Fruit fly (Drosophila melanogaster) whole organism, embryonic: Measurements from ENCODE around the gene cup.

Experiments
- Abd-B ChIP-seq: fragments of 200-800 bp; sonication (Bioruptor generic); optimal IDR thresholded peaks from 2 replicates; lab custom pipeline; 2018; ENCODE audit warnings: missing biosample characterization, mild to moderate bottlenecking, missing genetic modification characterization, moderate library complexity
- Aef1 ChIP-seq: fragments of 200-800 bp; sonication (Bioruptor generic); IDR thresholded peaks from 3 replicates; pipeline ENCODE4 v1.3.6; 2022; ENCODE audit warnings: missing biosample characterization, missing genetic modification characterization
- B-H1 ChIP-seq: fragments of 200-800 bp; sonication (Bioruptor generic); IDR thresholded peaks from 3 replicates; pipeline ENCODE4 v1.3.6; 2022; ENCODE audit warnings: missing biosample characterization, missing genetic modification characterization
- Bgb ChIP-seq: fragments of 200-800 bp; sonication (Bioruptor generic); IDR thresholded peaks from 2 replicates; pipeline ENCODE4 v1.3.6; 2022; ENCODE audit warnings: missing biosample characterization, missing genetic modification characterization; ENCODE audit not compliant: partially characterized antibody
- CG10979 ChIP-seq: fragments of 200-800 bp; sonication (Bioruptor generic); optimal IDR thresholded peaks from 2 replicates; lab custom pipeline; 2018; ENCODE audit warnings: missing biosample characterization, mild to moderate bottlenecking, missing genetic modification characterization, moderate library complexity
- CG15514 ChIP-seq: fragments of 200-800 bp; sonication (Bioruptor generic); optimal IDR thresholded peaks from 3 replicates; lab custom pipeline; 2017; ENCODE audit warnings: missing biosample characterization, missing genetic modification characterization, mild to moderate bottlenecking, moderate library complexity, missing genetic modification reagents
- CG18262 ChIP-seq: fragments of 200-800 bp; optimal IDR thresholded peaks from 3 replicates; lab custom pipeline; 2019; ENCODE audit warnings: missing biosample characterization, mild to moderate bottlenecking, missing genetic modification characterization, moderate library complexity
- CG18476 ChIP-seq: fragments of 200-800 bp; sonication (Bioruptor generic); optimal IDR thresholded peaks from 2 replicates; lab custom pipeline; 2016; ENCODE audit warnings: missing biosample characterization, mild to moderate bottlenecking, missing genetic modification characterization
- CG30020 ChIP-seq: fragments of 200-800 bp; optimal IDR thresholded peaks from 2 replicates; lab custom pipeline; 2019; ENCODE audit warnings: missing biosample characterization, mild to moderate bottlenecking, missing genetic modification characterization, moderate library complexity
- CG3065 ChIP-seq: fragments of 200-800 bp; sonication (Bioruptor generic); optimal IDR thresholded peaks from 2 replicates; lab custom pipeline; 2016; ENCODE audit warnings: missing biosample characterization, missing genetic modification characterization
- CG31388 ChIP-seq: fragments of 200-800 bp; sonication (Bioruptor generic); optimal IDR thresholded peaks from 2 replicates; lab custom pipeline; 2016; ENCODE audit warnings: missing biosample characterization, missing genetic modification characterization
- CG43689 ChIP-seq: fragments of 200-800 bp; sonication (Bioruptor generic); IDR thresholded peaks from 2 replicates; pipeline ENCODE4 v1.3.6; 2022; ENCODE audit warnings: missing biosample characterization, missing genetic modification characterization
- CG5953 ChIP-seq: fragments of 200-800 bp; sonication (Bioruptor generic); IDR thresholded peaks from 2 replicates; pipeline ENCODE4 v1.3.6; 2022; ENCODE audit warnings: missing biosample characterization, missing genetic modification characterization
- CG6654 ChIP-seq: fragments of 200-800 bp; sonication (Bioruptor generic); optimal IDR thresholded peaks from 2 replicates; lab custom pipeline; 2017; ENCODE audit warnings: missing biosample characterization, mild to moderate bottlenecking, missing genetic modification characterization
- CG6791 ChIP-seq: fragments of 200-800 bp; sonication (Bioruptor generic); IDR thresholded peaks from 3 replicates; pipeline ENCODE4 v1.3.6; 2022; ENCODE audit warnings: missing biosample characterization, missing genetic modification characterization; ENCODE audit not compliant: partially characterized antibody
- CG7745 ChIP-seq: fragments of 200-800 bp; sonication (Bioruptor generic); optimal IDR thresholded peaks from 2 replicates; lab custom pipeline; 2018; ENCODE audit warnings: missing biosample characterization, mild to moderate bottlenecking, missing genetic modification characterization, moderate library complexity
- CG7963 ChIP-seq: fragments of 200-800 bp; sonication (Bioruptor generic); IDR thresholded peaks from 3 replicates; pipeline ENCODE4 v1.3.6; 2022; ENCODE audit warnings: missing biosample characterization, missing genetic modification characterization; ENCODE audit not compliant: partially characterized antibody
- CG8765 ChIP-seq: fragments of 200-800 bp; sonication (Bioruptor generic); IDR thresholded peaks from 2 replicates; pipeline ENCODE4 v1.3.6; 2022; ENCODE audit warnings: missing biosample characterization, missing genetic modification characterization
- CG9797 ChIP-seq: fragments of 200-800 bp; sonication (Bioruptor generic); optimal IDR thresholded peaks from 3 replicates; lab custom pipeline; 2018; ENCODE audit warnings: missing biosample characterization, mild to moderate bottlenecking, missing genetic modification characterization
- CkIIα-i1 ChIP-seq: fragments of 200-800 bp; sonication (Bioruptor generic); IDR thresholded peaks from 2 replicates; pipeline ENCODE4 v1.3.6; 2022; ENCODE audit warnings: missing biosample characterization, missing genetic modification characterization
- HLH3B ChIP-seq: fragments of 200-800 bp; sonication (Bioruptor generic); IDR thresholded peaks from 2 replicates; pipeline ENCODE4 v1.3.6; 2022; ENCODE audit warnings: missing biosample characterization, missing genetic modification characterization
- Hr51 ChIP-seq, 2 experiments: fragments of 200-800 bp; sonication (Bioruptor generic); optimal IDR thresholded peaks; 2 replicates in 1 of 2; 3 replicates in 1 of 2; lab custom pipeline; 2016 to 2018; ENCODE audit warnings: missing biosample characterization in 2 of 2, missing genetic modification characterization in 2 of 2, mild to moderate bottlenecking in 1 of 2, moderate library complexity in 1 of 2
- Pdp1 ChIP-seq, 2 experiments: fragments of 200-800 bp; sonication (Bioruptor generic); optimal IDR thresholded peaks; 3 replicates each; lab custom pipeline; 2016; ENCODE audit warnings: missing biosample characterization in 2 of 2, missing genetic modification characterization in 2 of 2, mild to moderate bottlenecking in 1 of 2, moderate library complexity in 1 of 2
- Rfx ChIP-seq: fragments of 200-800 bp; sonication (Bioruptor generic); IDR thresholded peaks from 2 replicates; pipeline ENCODE4 v1.3.6; 2022; ENCODE audit warnings: missing biosample characterization, missing genetic modification characterization
- Six4 ChIP-seq: fragments of 200-800 bp; sonication (Bioruptor generic); optimal IDR thresholded peaks from 2 replicates; lab custom pipeline; 2016; ENCODE audit warnings: missing biosample characterization, missing genetic modification characterization
- Xbp1 ChIP-seq: fragments of 200-800 bp; sonication (Bioruptor generic); optimal IDR thresholded peaks from 3 replicates; lab custom pipeline; 2016; ENCODE audit warnings: missing biosample characterization, mild to moderate bottlenecking, missing genetic modification characterization
- ara ChIP-seq: fragments of 200-800 bp; sonication (Bioruptor generic); IDR thresholded peaks from 2 replicates; pipeline ENCODE4 v1.3.6; 2022; ENCODE audit warnings: missing biosample characterization, missing genetic modification characterization
- az2 ChIP-seq: fragments of 200-800 bp; sonication (Bioruptor generic); optimal IDR thresholded peaks from 3 replicates; lab custom pipeline; 2016; ENCODE audit warnings: missing biosample characterization, missing genetic modification characterization
- bowl ChIP-seq: fragments of 200-800 bp; sonication (Bioruptor generic); IDR thresholded peaks from 2 replicates; pipeline ENCODE4 v1.3.6; 2022; ENCODE audit warnings: missing biosample characterization, missing genetic modification characterization
- bsh ChIP-seq, 2 experiments: fragments of 200-800 bp; sonication (Bioruptor generic); optimal IDR thresholded peaks; 2 replicates each; lab custom pipeline; 2017 to 2018; ENCODE audit warnings: mild to moderate bottlenecking in 2 of 2, missing biosample characterization in 2 of 2, missing genetic modification characterization in 2 of 2, moderate library complexity in 1 of 2
- chm ChIP-seq: fragments of 200-800 bp; sonication (Bioruptor generic); IDR thresholded peaks from 2 replicates; pipeline ENCODE4 v1.3.6; 2022; ENCODE audit warnings: missing biosample characterization, missing genetic modification characterization
- crc ChIP-seq: fragments of 200-800 bp; sonication (Bioruptor generic); optimal IDR thresholded peaks from 2 replicates; lab custom pipeline; 2016; ENCODE audit warnings: missing biosample characterization, missing genetic modification characterization
- cwo ChIP-seq: fragments of 200-800 bp; sonication (Bioruptor generic); optimal IDR thresholded peaks from 3 replicates; lab custom pipeline; 2017; ENCODE audit warnings: missing biosample characterization, missing genetic modification characterization, mild to moderate bottlenecking, moderate library complexity, missing genetic modification reagents
- danr ChIP-seq: fragments of 200-800 bp; sonication (Bioruptor generic); IDR thresholded peaks from 2 replicates; pipeline ENCODE4 v1.3.6; 2022; ENCODE audit warnings: missing biosample characterization, missing genetic modification characterization
- disco-r ChIP-seq: fragments of 200-800 bp; sonication (Bioruptor generic); optimal IDR thresholded peaks from 2 replicates; lab custom pipeline; 2016; ENCODE audit warnings: missing biosample characterization, missing genetic modification characterization
- kay ChIP-seq: fragments of 200-800 bp; sonication (Bioruptor generic); optimal IDR thresholded peaks from 2 replicates; lab custom pipeline; 2016; ENCODE audit warnings: missing biosample characterization, missing genetic modification characterization
- ken ChIP-seq: fragments of 200-800 bp; sonication (Bioruptor generic); IDR thresholded peaks from 3 replicates; pipeline ENCODE4 v1.3.6; 2022; ENCODE audit warnings: missing biosample characterization, missing genetic modification characterization
- lbe ChIP-seq: fragments of 200-800 bp; sonication (Bioruptor generic); optimal IDR thresholded peaks from 2 replicates; lab custom pipeline; 2016; ENCODE audit warnings: missing biosample characterization, mild to moderate bottlenecking, missing genetic modification characterization
- lola ChIP-seq, 3 experiments: fragments of >200 bp in 2 of 3; fragments of 200-800 bp in 1 of 3; sonication (Bioruptor generic) in 1 of 3; optimal IDR thresholded peaks; 2 replicates each; lab custom pipeline; 2017 to 2019; ENCODE audit warnings: missing biosample characterization in 3 of 3, missing genetic modification characterization in 3 of 3, mild to moderate bottlenecking in 1 of 3, moderate library complexity in 1 of 3
- mld ChIP-seq: fragments of 200-800 bp; sonication (Bioruptor generic); IDR thresholded peaks from 3 replicates; pipeline ENCODE4 v1.3.6; 2022; ENCODE audit warnings: missing biosample characterization, missing genetic modification characterization; ENCODE audit not compliant: partially characterized antibody
- nom ChIP-seq: fragments of 200-800 bp; sonication (Bioruptor generic); optimal IDR thresholded peaks from 2 replicates; lab custom pipeline; 2017; ENCODE audit warnings: missing biosample characterization, missing genetic modification characterization, mild to moderate bottlenecking, moderate library complexity, missing genetic modification reagents
- phol ChIP-seq: fragments of 200-800 bp; sonication (Bioruptor generic); optimal IDR thresholded peaks from 3 replicates; lab custom pipeline; 2018; ENCODE audit warnings: missing biosample characterization, mild to moderate bottlenecking, missing genetic modification characterization, moderate library complexity
- pita ChIP-seq: fragments of 200-800 bp; sonication (Bioruptor generic); optimal IDR thresholded peaks from 2 replicates; lab custom pipeline; 2017; ENCODE audit warnings: missing biosample characterization, mild to moderate bottlenecking, missing genetic modification characterization
- pum ChIP-seq: fragments of 200-800 bp; sonication (Bioruptor generic); optimal IDR thresholded peaks from 2 replicates; lab custom pipeline; 2016; ENCODE audit warnings: missing biosample characterization, missing genetic modification characterization
- schlank ChIP-seq: fragments of 200-800 bp; sonication (Bioruptor generic); optimal IDR thresholded peaks from 2 replicates; lab custom pipeline; 2018; ENCODE audit warnings: missing biosample characterization, mild to moderate bottlenecking, missing genetic modification characterization
- sima ChIP-seq: fragments of 200-800 bp; sonication (Bioruptor generic); optimal IDR thresholded peaks from 2 replicates; lab custom pipeline; 2016; ENCODE audit warnings: missing biosample characterization, missing genetic modification characterization
- tna ChIP-seq: fragments of 200-800 bp; sonication (Bioruptor generic); IDR thresholded peaks from 2 replicates; pipeline ENCODE4 v1.3.6; 2022; ENCODE audit warnings: missing biosample characterization, missing genetic modification characterization; ENCODE audit not compliant: partially characterized antibody
- trem ChIP-seq: fragments of 200-800 bp; optimal IDR thresholded peaks from 3 replicates; lab custom pipeline; 2019; ENCODE audit warnings: missing biosample characterization, mild to moderate bottlenecking, missing genetic modification characterization, moderate library complexity
- unc-4 ChIP-seq: fragments of 200-800 bp; sonication (Bioruptor generic); IDR thresholded peaks from 2 replicates; pipeline ENCODE4 v1.3.6; 2022; ENCODE audit warnings: missing biosample characterization, missing genetic modification characterization; ENCODE audit not compliant: partially characterized antibody
- zfh2 ChIP-seq: fragments of 200-800 bp; sonication (Bioruptor generic); optimal IDR thresholded peaks from 2 replicates; lab custom pipeline; 2016; ENCODE audit warnings: missing biosample characterization, missing genetic modification characterization

Gene cup

dm6 chr2L:6700742-6701141, 37.3 kb downstream of the cup start (continued):
- no peak for TF ChIP-seq CG5953
- TF ChIP-seq ara (GFP tag; lab: Robert Waterston, UW) = peak; percentile 15; the same call in 1 of the 2 replicates
- TF ChIP-seq cwo (GFP tag; lab: Kevin White, UChicago) = no peak
- no peak for TF ChIP-seq HLH3B
- TF ChIP-seq lola (GFP tag; optimal IDR thresholded peaks at IDR 0.05; lab: Kevin White, UChicago) = peak in 1 of 3 experiments; percentile 70
- TF ChIP-seq crc (GFP tag; lab: Kevin White, UChicago) = no peak
- TF ChIP-seq tna (GFP tag; lab: Robert Waterston, UW) = no peak
- TF ChIP-seq disco-r (GFP tag; lab: Kevin White, UChicago) = no peak
- TF ChIP-seq CkIIα-i1 = no peak
- TF ChIP-seq Bgb (GFP tag; lab: Robert Waterston, UW) = no peak
- TF ChIP-seq Six4 (GFP tag; lab: Kevin White, UChicago) = no peak
- 0 out of 2 replicates have a peak, but pooled peaks have one; percentile 7 for TF ChIP-seq chm (GFP tag; lab: Robert Waterston, UW)
- no peak for TF ChIP-seq danr
- no peak for TF ChIP-seq phol
- TF ChIP-seq B-H1 (GFP tag; lab: Robert Waterston, UW) = no peak
- peak; percentile 5 for TF ChIP-seq trem (tag; lab: Kevin White, UChicago)
- TF ChIP-seq CG18476 = no peak
- no peak for TF ChIP-seq bowl
- no peak for TF ChIP-seq CG3065
- TF ChIP-seq Pdp1 (GFP tag; optimal IDR thresholded peaks at IDR 0.05; lab: Kevin White, UChicago) = peak in 1 of 2 experiments; percentile 49
- no peak for TF ChIP-seq Rfx (GFP tag; lab: Robert Waterston, UW)
- no peak for TF ChIP-seq CG6654 (GFP tag; lab: Kevin White, UChicago)
- TF ChIP-seq schlank = no peak
- no peak for TF ChIP-seq unc-4
- TF ChIP-seq CG9797 (GFP tag; lab: Kevin White, UChicago) = no peak
- TF ChIP-seq Hr51 (GFP tag; optimal IDR thresholded peaks at IDR 0.05; lab: Kevin White, UChicago) = peak in 1 of 2 experiments; percentile 15
- TF ChIP-seq kay (GFP tag; lab: Kevin White, UChicago) = no peak
- no peak for TF ChIP-seq CG8765
- TF ChIP-seq CG31388 (GFP tag; lab: Kevin White, UChicago) = no peak
- no peak for TF ChIP-seq CG6791 (GFP tag; lab: Robert Waterston, UW)
- TF ChIP-seq CG30020 = no peak
- peak; percentile 43 for TF ChIP-seq CG18262 (tag; lab: Kevin White, UChicago)
- peak in 1 of 2 experiments; percentile 17 for TF ChIP-seq bsh (GFP tag; optimal IDR thresholded peaks at IDR 0.05; lab: Kevin White, UChicago)
- no peak for TF ChIP-seq Abd-B (GFP tag; lab: Kevin White, UChicago)
- TF ChIP-seq CG7963 (GFP tag; lab: Robert Waterston, UW) = no peak
- TF ChIP-seq lbe (GFP tag; lab: Kevin White, UChicago) = no peak
- TF ChIP-seq CG43689 (GFP tag; lab: Robert Waterston, UW) = no peak
- no peak for TF ChIP-seq nom (GFP tag; lab: Kevin White, UChicago)
- TF ChIP-seq CG15514 (GFP tag; lab: Kevin White, UChicago) = no peak
- no peak for TF ChIP-seq sima (GFP tag; lab: Kevin White, UChicago)
- no peak for TF ChIP-seq ken (GFP tag; lab: Robert Waterston, UW)
- no peak for TF ChIP-seq Aef1
- TF ChIP-seq Xbp1 (GFP tag; lab: Kevin White, UChicago) = no peak
- no peak for TF ChIP-seq az2
- TF ChIP-seq CG7745 (tag; lab: Kevin White, UChicago) = peak; percentile 74
- no peak for TF ChIP-seq pita
- no peak for TF ChIP-seq pum (GFP tag; lab: Kevin White, UChicago)
- no peak for TF ChIP-seq zfh2 (GFP tag; lab: Kevin White, UChicago)
- no peak for TF ChIP-seq mld (GFP tag; lab: Robert Waterston, UW)
- TF ChIP-seq CG10979 (tag; lab: Kevin White, UChicago) = peak; percentile 2
